Worm (Caenorhabditis elegans) whole organism, early embryonic: ENCODE results near the gene F56B3.6.
"Not testable (repeated sequence)": the region's sequence is repeated elsewhere in the genome, so short reads cannot be mapped to it uniquely, and the experiment has no call there.

Experiments
- B0310.2 ChIP-seq: sonication (generic microtip); optimal IDR thresholded peaks from 2 replicates; lab custom pipeline; 2016; ENCODE audit warnings: mild to moderate bottlenecking, missing genetic modification characterization, missing compliant biosample characterization
- ama-1 ChIP-seq: fragments of 150-350 bp; optimal IDR thresholded peaks from 2 replicates; lab custom pipeline; 2014
- flt-1 ChIP-seq: fragments of 200-800 bp; sonication (Bioruptor generic); IDR thresholded peaks from 2 replicates; pipeline ENCODE4 v1.3.6; 2022; ENCODE audit warnings: missing genetic modification characterization, missing compliant biosample characterization
- tbx-11 ChIP-seq: fragments of 200-800 bp; sonication (Bioruptor generic); IDR thresholded peaks from 2 replicates; pipeline ENCODE4 v1.3.6; 2022; ENCODE audit warnings: missing genetic modification characterization, missing compliant biosample characterization

DNA sequence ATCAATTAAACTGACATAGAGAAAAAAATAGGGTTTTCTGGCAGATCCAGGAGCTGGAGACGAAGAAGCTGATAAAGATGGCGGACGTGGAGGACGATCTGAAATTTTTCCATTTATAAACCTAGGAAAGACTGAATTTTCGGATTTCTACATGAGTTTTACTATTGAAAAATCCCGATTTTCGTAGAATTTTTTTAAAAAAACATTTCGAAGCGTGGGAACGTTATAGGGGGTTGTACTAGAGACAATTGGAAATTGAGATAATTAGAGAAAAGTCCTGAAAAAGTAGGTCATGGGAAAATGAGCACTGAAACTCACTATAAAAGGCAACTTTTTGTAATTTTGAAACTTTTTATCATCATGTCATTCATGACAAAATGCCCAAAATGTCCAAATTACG, 16.8 kb upstream of the F56B3.6 start, which contains the start of gene F56B3.9:
- not testable (repeated sequence) for TF ChIP-seq B0310.2; ama-1 (lab: Kevin White, UChicago); flt-1 (GFP tag; lab: Robert Waterston, UW); tbx-11 (GFP tag; lab: Robert Waterston, UW)
